Fruit fly (Drosophila melanogaster) whole organism, embryonic: ENCODE results near the gene bsk.

ENCODE experiments used
- Awh ChIP-seq: fragments of 200-800 bp; sonication (Bioruptor generic); IDR thresholded peaks from 2 replicates; pipeline ENCODE4, ENCODE4 v1.3.6; 2022; ENCODE audit warnings: missing biosample characterization, missing genetic modification characterization
- CG16779 ChIP-seq: fragments of 200-800 bp; sonication (Bioruptor generic); IDR thresholded peaks from 2 replicates; pipeline ENCODE4 v1.3.6; 2022; ENCODE audit warnings: missing biosample characterization, missing genetic modification characterization
- CG17802 ChIP-seq: fragments of 200-800 bp; sonication (Bioruptor generic); optimal IDR thresholded peaks from 2 replicates; lab custom pipeline; 2018; ENCODE audit warnings: missing biosample characterization, mild to moderate bottlenecking, missing genetic modification characterization, moderate library complexity
- CG3065 ChIP-seq: fragments of 200-800 bp; sonication (Bioruptor generic); optimal IDR thresholded peaks from 2 replicates; lab custom pipeline; 2016; ENCODE audit warnings: missing biosample characterization, missing genetic modification characterization
- CG33557 ChIP-seq: fragments of 200-800 bp; sonication (Bioruptor generic); optimal IDR thresholded peaks from 2 replicates; lab custom pipeline; 2019; ENCODE audit warnings: missing biosample characterization, mild to moderate bottlenecking, missing genetic modification characterization, moderate library complexity
- CG8089 ChIP-seq: fragments of 200-800 bp; sonication (Bioruptor generic); optimal IDR thresholded peaks from 3 replicates; lab custom pipeline; 2016; ENCODE audit warnings: missing biosample characterization, missing genetic modification characterization
- Hand ChIP-seq: fragments of 200-800 bp; sonication (Bioruptor generic); optimal IDR thresholded peaks from 2 replicates; lab custom pipeline; 2017; ENCODE audit warnings: mild to moderate bottlenecking, missing biosample characterization, missing genetic modification reagents, missing genetic modification characterization
- HmgD ChIP-seq: fragments of 200-800 bp; sonication (Bioruptor generic); optimal IDR thresholded peaks from 3 replicates; lab custom pipeline; 2016; ENCODE audit warnings: missing biosample characterization, missing genetic modification characterization
- Lpt ChIP-seq: fragments of >200 bp; optimal IDR thresholded peaks from 2 replicates; lab custom pipeline; 2018; ENCODE audit warnings: missing biosample characterization, missing genetic modification characterization
- Optix ChIP-seq: fragments of 200-800 bp; sonication (Bioruptor generic); IDR thresholded peaks from 3 replicates; pipeline ENCODE4 v1.3.6; 2022; ENCODE audit warnings: missing biosample characterization, missing genetic modification characterization
- bowl ChIP-seq: fragments of 200-800 bp; sonication (Bioruptor generic); IDR thresholded peaks from 2 replicates; pipeline ENCODE4 v1.3.6; 2022; ENCODE audit warnings: missing biosample characterization, missing genetic modification characterization
- klu ChIP-seq: fragments of 200-800 bp; sonication (Bioruptor generic); IDR thresholded peaks from 2 replicates; pipeline ENCODE4 v1.3.6; 2022; ENCODE audit warnings: missing biosample characterization, missing genetic modification characterization
- repo ChIP-seq: fragments of 200-800 bp; sonication (Bioruptor generic); optimal IDR thresholded peaks from 2 replicates; lab custom pipeline; 2016; ENCODE audit warnings: missing biosample characterization, missing genetic modification characterization

DNA sequence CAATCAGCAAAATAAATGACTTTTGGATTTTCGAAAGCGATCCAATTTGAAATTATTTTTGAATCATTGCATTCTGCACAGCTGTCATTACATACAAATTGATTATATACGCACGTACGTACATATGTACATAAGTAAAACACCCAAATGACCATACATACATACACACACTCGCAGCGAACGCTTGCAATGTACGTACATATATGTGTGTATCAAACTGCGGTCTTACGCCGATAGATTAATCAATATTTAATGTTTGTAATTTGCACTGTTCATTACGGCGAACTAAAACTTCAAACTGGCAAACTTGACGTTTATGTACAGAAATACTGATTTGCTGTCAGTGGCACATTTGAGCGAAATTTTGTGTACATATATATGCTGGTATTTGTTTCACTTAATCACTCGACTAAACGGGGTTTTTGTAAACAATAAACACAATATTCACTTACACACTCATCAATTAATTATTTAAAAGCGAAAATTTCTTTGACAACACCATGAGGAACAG is 24.0 kb downstream of the bsk start:
- TF ChIP-seq CG3065 (GFP tag; lab: Kevin White, UChicago) (no peak), repo (no peak), CG33557 (GFP tag; lab: Kevin White, UChicago) (no peak), Optix (GFP tag; lab: Robert Waterston, UW) (no peak), Awh (GFP tag; lab: Robert Waterston, UW) (no peak), klu (no peak), CG8089 (GFP tag; lab: Kevin White, UChicago) (no peak), bowl (GFP tag; lab: Robert Waterston, UW) (no peak), CG16779 (GFP tag; lab: Robert Waterston, UW) (no peak), Hand (GFP tag; lab: Kevin White, UChicago) (no peak), HmgD (GFP tag; lab: Kevin White, UChicago) (no peak), Lpt (no peak), CG17802 (no peak)
